Worm (Caenorhabditis elegans) whole organism, midembryonic: ENCODE data around the gene tnc-2.

Experiments
- flt-1 ChIP-seq: fragments of 200-800 bp; sonication (Bioruptor generic); IDR thresholded peaks from 2 replicates; pipeline ENCODE4 v1.3.6; 2022; ENCODE audit warnings: missing genetic modification characterization, missing compliant biosample characterization
- klf-2 ChIP-seq: fragments of 200-800 bp; sonication (Bioruptor generic); conservative IDR thresholded peaks from 2 replicates; pipeline ENCODE4 v1.3.6; 2022; ENCODE audit warnings: missing genetic modification reagents, missing genetic modification characterization, missing compliant biosample characterization
- med-1 ChIP-seq: sonication (generic microtip); optimal IDR thresholded peaks from 2 replicates; lab custom pipeline; 2017; ENCODE audit warnings: missing genetic modification characterization, mild to moderate bottlenecking, missing compliant biosample characterization, antibody characterized with exemption, missing genetic modification reagents; ENCODE audit not compliant: insufficient read depth
- tab-1 ChIP-seq: fragments of 200-800 bp; sonication (Bioruptor generic); IDR thresholded peaks from 2 replicates; pipeline ENCODE4 v1.3.6; 2022; ENCODE audit warnings: missing genetic modification characterization, missing compliant biosample characterization
- ztf-23 ChIP-seq: fragments of 200-800 bp; sonication (Bioruptor generic); IDR thresholded peaks from 2 replicates; pipeline ENCODE4 v1.3.6; 2022; ENCODE audit warnings: missing genetic modification reagents, missing genetic modification characterization, missing compliant biosample characterization
- ztf-29 ChIP-seq: fragments of 200-800 bp; sonication (Bioruptor generic); IDR thresholded peaks from 2 replicates; pipeline ENCODE4 v1.3.6; 2022; ENCODE audit warnings: missing genetic modification reagents, missing genetic modification characterization, missing compliant biosample characterization

- TF ChIP-seq ztf-23, result no peak
- TF ChIP-seq klf-2, result no peak
- TF ChIP-seq tab-1 (GFP tag; lab: Robert Waterston, UW), result no peak
- TF ChIP-seq flt-1 (GFP tag; lab: Robert Waterston, UW), result no peak
- no peak for TF ChIP-seq ztf-29
- TF ChIP-seq med-1, result no peak
These were observed 19.8 kb upstream of the tnc-2 start for ce11 chrII:10446814-10447213.
